Worm (Caenorhabditis elegans): ENCODE measurements around the gene srsx-2.

Gene srsx-2

DNA sequence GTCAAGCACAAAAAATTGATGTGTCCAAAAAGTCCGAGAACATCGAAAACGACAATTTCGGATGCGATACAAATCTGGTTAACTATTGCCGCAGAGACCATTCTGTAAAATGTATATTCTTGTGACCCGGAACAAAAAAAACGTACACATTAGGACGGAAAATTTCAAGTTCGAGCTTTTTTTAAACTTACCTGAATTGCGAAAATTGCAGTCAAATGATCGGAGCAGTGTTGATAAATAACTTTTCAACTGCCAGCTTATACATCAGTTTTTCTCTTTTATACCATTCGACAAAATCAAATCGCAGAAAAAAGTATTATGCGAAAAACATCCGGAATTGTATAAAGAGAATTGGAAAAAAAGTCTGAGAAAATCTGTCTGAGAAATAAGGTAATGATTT lies at the start of gene srsx-2:
Gene srsx-2 (minus strand): TSS at position 101 of the 400 bp plus-strand sequence.
- TF ChIP-seq nhr-11 (tag; optimal IDR thresholded peaks at IDR 0.05) (no peak), ztf-11 (tag; optimal IDR thresholded peaks at IDR 0.05) (no peak), gmeb-1 (tag; optimal IDR thresholded peaks at IDR 0.05) (no peak), unc-39 (tag; optimal IDR thresholded peaks at IDR 0.05) (no peak), fos-1 (tag; optimal IDR thresholded peaks at IDR 0.05) (no peak), ZK546.5 (tag; optimal IDR thresholded peaks at IDR 0.05) (no peak), ceh-16 (tag; optimal IDR thresholded peaks at IDR 0.05) (no peak), nhr-10 (tag; optimal IDR thresholded peaks at IDR 0.05) (no peak), mdl-1 (tag; optimal IDR thresholded peaks at IDR 0.05) (no peak), mbf-1 (tag; optimal IDR thresholded peaks at IDR 0.05) (no peak), ztf-1 (GFP tag; conservative IDR thresholded peaks at IDR 0.05) (no peak)

DNA sequence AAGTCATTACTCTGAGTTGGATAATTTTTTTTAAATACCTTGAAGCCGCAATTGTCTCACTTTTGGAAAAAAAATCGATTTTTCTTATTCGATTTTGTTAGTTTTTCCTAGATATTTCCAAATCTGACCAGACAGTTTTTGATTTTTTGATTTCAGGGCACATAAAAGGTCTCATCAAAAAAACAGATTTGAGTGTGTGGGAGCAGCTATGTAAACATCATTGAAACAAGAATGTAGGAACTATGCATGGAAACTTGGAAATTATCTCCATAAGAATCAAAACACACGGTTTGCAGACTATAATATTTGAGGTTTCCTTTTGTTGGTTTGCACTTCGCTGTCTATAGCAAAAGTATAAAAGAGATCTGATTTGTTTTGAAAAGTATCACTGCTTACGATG lies 47.8 kb upstream of the srsx-2 start, which contains the start of gene scl-24:
Gene scl-24 (plus strand): TSS at position 301 of the 400 bp plus-strand sequence.
- TF ChIP-seq sem-4 (tag; optimal IDR thresholded peaks at IDR 0.05) (no peak), R02D3.7 (tag; optimal IDR thresholded peaks at IDR 0.05) (no peak), lin-13 (GFP tag; optimal IDR thresholded peaks at IDR 0.05) (no peak), elt-1 (tag; optimal IDR thresholded peaks at IDR 0.05) (no peak), nhr-11 (tag; optimal IDR thresholded peaks at IDR 0.05) (no peak)

DNA sequence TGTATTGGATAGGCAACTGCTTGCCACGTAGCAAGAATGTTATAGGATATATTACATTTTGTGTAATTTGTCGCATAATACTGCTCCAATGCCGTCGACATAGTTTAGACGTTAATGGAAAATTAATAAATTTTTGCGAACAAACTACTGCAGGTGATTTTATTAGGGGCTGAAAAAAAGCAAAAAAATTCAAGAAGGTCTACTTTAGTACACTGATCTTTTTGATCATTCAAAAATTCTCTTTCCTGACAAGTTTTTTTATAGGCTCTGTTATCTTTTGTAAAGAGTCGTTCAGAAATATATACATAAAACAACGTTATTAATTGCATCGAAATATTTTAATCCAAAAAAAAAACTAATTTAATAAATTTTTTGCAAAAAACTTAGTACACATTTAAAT lies 46.9 kb upstream of the srsx-2 start, which contains the start of gene srh-111:
Gene srh-111 (minus strand): TSS at position 101 of the 400 bp plus-strand sequence.
- no peak for TF ChIP-seq fos-1 (tag; optimal IDR thresholded peaks at IDR 0.05)
- no peak for TF ChIP-seq lin-11 (tag; optimal IDR thresholded peaks at IDR 0.05)
- no peak for TF ChIP-seq F13H6.1 (tag; optimal IDR thresholded peaks at IDR 0.05)
- no peak for TF ChIP-seq lin-39 (tag; optimal IDR thresholded peaks at IDR 0.05)
- TF ChIP-seq elt-3 (tag; optimal IDR thresholded peaks at IDR 0.05), result no peak
- no peak for TF ChIP-seq ceh-82 (tag; optimal IDR thresholded peaks at IDR 0.05)
- no peak for TF ChIP-seq nhr-10 (tag; optimal IDR thresholded peaks at IDR 0.05)
- TF ChIP-seq ztf-11 (tag; optimal IDR thresholded peaks at IDR 0.05), result no peak
- no peak for TF ChIP-seq ztf-1 (GFP tag; conservative IDR thresholded peaks at IDR 0.05)
- no peak for TF ChIP-seq nhr-12 (tag; optimal IDR thresholded peaks at IDR 0.05)
- no peak for TF ChIP-seq nhr-129 (tag; optimal IDR thresholded peaks at IDR 0.05)
- no peak for TF ChIP-seq nhr-6 (tag; optimal IDR thresholded peaks at IDR 0.05)
- no peak for TF ChIP-seq unc-39 (tag; optimal IDR thresholded peaks at IDR 0.05)
- TF ChIP-seq nhr-77 (tag; optimal IDR thresholded peaks at IDR 0.05), result no peak

- TF ChIP-seq mbf-1 (tag; optimal IDR thresholded peaks at IDR 0.05) (no peak), unc-55 (GFP tag; optimal IDR thresholded peaks at IDR 0.05) (no peak), nhr-6 (tag; optimal IDR thresholded peaks at IDR 0.05) (no peak), nhr-237 (tag; optimal IDR thresholded peaks at IDR 0.05) (no peak), F13H6.1 (tag; optimal IDR thresholded peaks at IDR 0.05) (no peak), mab-5 (tag; optimal IDR thresholded peaks at IDR 0.05) (no peak), sma-3 (GFP tag; optimal IDR thresholded peaks at IDR 0.05) (no peak), lin-11 (tag; optimal IDR thresholded peaks at IDR 0.05) (no peak), skn-1 (tag; optimal IDR thresholded peaks at IDR 0.05) (no peak), crh-2 (tag; optimal IDR thresholded peaks at IDR 0.05) (no peak), nhr-21 (tag; optimal IDR thresholded peaks at IDR 0.05) (no peak), ama-1 (optimal IDR thresholded peaks at IDR 0.05) (no peak), lin-39 (tag; optimal IDR thresholded peaks at IDR 0.05) (no peak), Y55F3AM.14 (GFP tag; optimal IDR thresholded peaks at IDR 0.05) (no peak), sma-9 (GFP tag; optimal IDR thresholded peaks at IDR 0.05) (no peak), sma-9 (tag; optimal IDR thresholded peaks at IDR 0.05) (no peak), elt-1 (tag; optimal IDR thresholded peaks at IDR 0.05) (no peak)
Observed at ce11 chrV:17476490-17476889, 38.3 kb upstream of the srsx-2 start, which contains the start of gene srbc-61. Gene srbc-61 (plus strand): TSS chrV:17476790.

DNA sequence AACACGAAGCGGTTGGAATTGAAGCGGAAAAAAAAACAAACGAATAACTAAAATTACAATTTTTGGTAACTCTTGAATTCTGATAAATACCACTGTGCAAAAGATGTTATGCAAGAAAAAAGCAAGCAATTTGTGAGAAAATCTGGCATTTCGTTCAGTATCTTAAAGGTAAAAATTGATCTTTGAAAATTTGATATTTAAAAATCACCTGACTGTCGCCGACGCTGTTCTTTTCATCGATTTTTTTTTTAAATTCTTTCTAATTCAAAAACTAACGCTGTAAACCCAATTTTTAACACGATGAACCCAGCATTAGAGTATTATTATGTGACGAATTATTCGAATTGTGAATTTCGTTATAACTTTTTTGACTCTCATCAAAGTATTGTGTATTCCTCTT lies 35.5 kb upstream of the srsx-2 start, which contains the start of gene srh-123:
Gene srh-123 (plus strand): TSS at position 301 of the 400 bp plus-strand sequence.
- TF ChIP-seq ztf-4 (tag; optimal IDR thresholded peaks at IDR 0.05) (no peak), sma-3 (GFP tag; optimal IDR thresholded peaks at IDR 0.05) (no peak), lin-13 (GFP tag; optimal IDR thresholded peaks at IDR 0.05) (no peak), unc-62 (GFP tag; optimal IDR thresholded peaks at IDR 0.05) (no peak), nhr-237 (tag; optimal IDR thresholded peaks at IDR 0.05) (no peak), aly-2 (tag; optimal IDR thresholded peaks at IDR 0.05) (no peak), R02D3.7 (tag; optimal IDR thresholded peaks at IDR 0.05) (no peak), lsy-2 (tag; optimal IDR thresholded peaks at IDR 0.05) (no peak), gmeb-1 (tag; optimal IDR thresholded peaks at IDR 0.05) (no peak), blmp-1 (tag; optimal IDR thresholded peaks at IDR 0.05; ENCODE audit: insufficient read depth) (no peak), C34F6.9 (tag; optimal IDR thresholded peaks at IDR 0.05) (no peak)
